Worm (Caenorhabditis elegans) whole organism, L1 larva: Measurements from ENCODE around the gene Y22D7AL.4.
A peak's percentile ranks its signal among the peaks of the same experiment; 100 is the strongest.

Source experiments
- C16A3.4 ChIP-seq: fragments of 150-350 bp; optimal IDR thresholded peaks from 2 replicates; lab custom pipeline; 2014; ENCODE audit warnings: missing biosample characterization, missing genetic modification characterization
- F16B12.6 ChIP-seq: fragments of 150-350 bp; optimal IDR thresholded peaks from 2 replicates; lab custom pipeline; 2014; ENCODE audit warnings: missing biosample characterization, missing genetic modification characterization
- Y116A8C.19 ChIP-seq: sonication (generic microtip); optimal IDR thresholded peaks from 2 replicates; lab custom pipeline; 2016; ENCODE audit warnings: missing compliant biosample characterization, missing genetic modification characterization, borderline replicate concordance
- ceh-90 ChIP-seq: sonication (generic microtip); optimal IDR thresholded peaks from 2 replicates; lab custom pipeline; 2016; ENCODE audit warnings: missing genetic modification characterization, missing compliant biosample characterization
- efl-1 ChIP-seq, 4 experiments: fragments of 150-350 bp; optimal IDR thresholded peaks in 3 of 4; peaks in 1 of 4; 1 replicate in 1 of 4; 2 replicates in 3 of 4; lab custom pipeline; 2014; ENCODE audit warnings: missing biosample characterization in 2 of 4, missing genetic modification characterization in 2 of 4, missing genetic modification reagents in 2 of 4
- efl-3 ChIP-seq: fragments of 200-800 bp; sonication (Bioruptor generic); optimal IDR thresholded peaks from 2 replicates; lab custom pipeline; 2018; ENCODE audit warnings: mild to moderate bottlenecking, missing genetic modification characterization, missing compliant biosample characterization
- elt-3 ChIP-seq, 6 experiments: fragments of 150-350 bp in 1 of 6; sonication (generic microtip); optimal IDR thresholded peaks; 2 replicates each; lab custom pipeline; 2017 to 2018; ENCODE audit warnings: missing biosample characterization in 6 of 6, missing genetic modification characterization in 6 of 6, inconsistent platforms in 1 of 6
- fos-1 ChIP-seq: fragments of 150-350 bp; optimal IDR thresholded peaks from 2 replicates; lab custom pipeline; 2014; ENCODE audit warnings: missing biosample characterization, missing genetic modification characterization
- grh-1 ChIP-seq: fragments of 200-800 bp; sonication (Bioruptor generic); IDR thresholded peaks from 2 replicates; pipeline ENCODE4 v1.3.6; 2022; ENCODE audit warnings: missing genetic modification reagents, missing genetic modification characterization, missing compliant biosample characterization
- hlh-17 ChIP-seq: fragments of 200-800 bp; sonication (Bioruptor generic); optimal IDR thresholded peaks from 2 replicates; lab custom pipeline; 2018; ENCODE audit warnings: missing genetic modification characterization, mild to moderate bottlenecking, missing compliant biosample characterization, moderate library complexity, borderline replicate concordance
- hlh-4 ChIP-seq: sonication (generic microtip); optimal IDR thresholded peaks from 2 replicates; lab custom pipeline; 2016; ENCODE audit warnings: mild to moderate bottlenecking, missing genetic modification characterization, missing compliant biosample characterization
- jun-1 ChIP-seq: fragments of 150-350 bp; optimal IDR thresholded peaks from 2 replicates; lab custom pipeline; 2014; ENCODE audit warnings: missing biosample characterization, missing genetic modification reagents, missing genetic modification characterization
- lin-13 ChIP-seq: fragments of 150-350 bp; optimal IDR thresholded peaks from 2 replicates; lab custom pipeline; 2014; ENCODE audit warnings: missing biosample characterization, missing genetic modification reagents, missing genetic modification characterization
- lin-14 ChIP-seq: fragments of 200-800 bp; sonication (Bioruptor generic); optimal IDR thresholded peaks from 2 replicates; lab custom pipeline; 2018; ENCODE audit warnings: mild to moderate bottlenecking, missing genetic modification characterization, moderate library complexity, missing compliant biosample characterization
- lin-39 ChIP-seq: fragments of 150-350 bp; optimal IDR thresholded peaks from 2 replicates; lab custom pipeline; 2014; ENCODE audit warnings: missing biosample characterization, missing genetic modification reagents, missing genetic modification characterization
- mab-9 ChIP-seq: fragments of 200-800 bp; sonication (Bioruptor generic); IDR thresholded peaks from 2 replicates; pipeline ENCODE4 v1.3.6; 2022; ENCODE audit warnings: missing genetic modification reagents, missing genetic modification characterization, missing compliant biosample characterization
- mep-1 ChIP-seq: fragments of 150-350 bp; optimal IDR thresholded peaks from 2 replicates; lab custom pipeline; 2014; ENCODE audit warnings: missing biosample characterization, missing genetic modification characterization
- nhr-12 ChIP-seq: sonication (generic microtip); optimal IDR thresholded peaks from 2 replicates; lab custom pipeline; 2017; ENCODE audit warnings: missing biosample characterization, missing genetic modification characterization
- nhr-19 ChIP-seq: fragments of 200-800 bp; sonication (Bioruptor generic); conservative IDR thresholded peaks from 2 replicates; pipeline ENCODE4 v1.3.6; 2022; ENCODE audit warnings: missing genetic modification characterization, missing compliant biosample characterization
- nhr-71 ChIP-seq: sonication (generic microtip); optimal IDR thresholded peaks from 2 replicates; lab custom pipeline; 2016; ENCODE audit warnings: mild to moderate bottlenecking, missing genetic modification characterization, moderate library complexity, missing compliant biosample characterization
- nhr-84 ChIP-seq: sonication (generic microtip); optimal IDR thresholded peaks from 2 replicates; lab custom pipeline; 2017; ENCODE audit warnings: missing biosample characterization, missing genetic modification characterization
- nhr-85 ChIP-seq: sonication (generic microtip); peaks from one replicate; lab custom pipeline; 2016; ENCODE audit warnings: missing genetic modification characterization, inconsistent platforms, missing compliant biosample characterization
- nhr-90 ChIP-seq: sonication (generic microtip); optimal IDR thresholded peaks from 2 replicates; lab custom pipeline; 2016; ENCODE audit warnings: mild to moderate bottlenecking, missing genetic modification characterization, missing compliant biosample characterization; ENCODE audit not compliant: poor library complexity
- pax-3 ChIP-seq: fragments of 200-800 bp; sonication (Bioruptor generic); optimal IDR thresholded peaks from 2 replicates; lab custom pipeline; 2018; ENCODE audit warnings: mild to moderate bottlenecking, missing genetic modification characterization, moderate library complexity, missing compliant biosample characterization
- pqm-1 ChIP-seq: sonication (generic microtip); optimal IDR thresholded peaks from 3 replicates; lab custom pipeline; 2017; ENCODE audit warnings: missing biosample characterization, missing genetic modification characterization
- rnt-1 ChIP-seq: sonication (generic microtip); optimal IDR thresholded peaks from 2 replicates; lab custom pipeline; 2016; ENCODE audit warnings: mild to moderate bottlenecking, missing genetic modification characterization, moderate library complexity, missing compliant biosample characterization
- snu-23 ChIP-seq: sonication (generic microtip); optimal IDR thresholded peaks from 2 replicates; lab custom pipeline; 2016; ENCODE audit warnings: missing genetic modification characterization, missing compliant biosample characterization
- sptf-1 ChIP-seq: fragments of 150-350 bp; optimal IDR thresholded peaks from 2 replicates; lab custom pipeline; 2014; ENCODE audit warnings: missing biosample characterization, missing genetic modification characterization
- swsn-7 ChIP-seq: sonication (generic microtip); optimal IDR thresholded peaks from 2 replicates; lab custom pipeline; 2016; ENCODE audit warnings: missing genetic modification characterization, missing compliant biosample characterization
- unc-130 ChIP-seq: fragments of 150-350 bp; optimal IDR thresholded peaks from 2 replicates; lab custom pipeline; 2017; ENCODE audit warnings: missing biosample characterization, missing genetic modification characterization, inconsistent platforms
- unc-62 ChIP-seq: fragments of 150-350 bp; optimal IDR thresholded peaks from 2 replicates; lab custom pipeline; 2014; ENCODE audit warnings: missing biosample characterization, missing genetic modification reagents, missing genetic modification characterization
- unc-86 ChIP-seq: sonication (generic microtip); optimal IDR thresholded peaks from 2 replicates; lab custom pipeline; 2016; ENCODE audit warnings: missing genetic modification characterization, missing compliant biosample characterization
- unc-98 ChIP-seq: fragments of 200-800 bp; sonication (Bioruptor generic); IDR thresholded peaks from 2 replicates; pipeline ENCODE4 v1.3.6; 2022; ENCODE audit warnings: missing genetic modification characterization, missing compliant biosample characterization
- vab-15 ChIP-seq: sonication (generic microtip); optimal IDR thresholded peaks from 2 replicates; lab custom pipeline; 2017; ENCODE audit warnings: missing genotype, mild to moderate bottlenecking, missing genetic modification characterization, missing compliant biosample characterization
- zip-4 ChIP-seq: fragments of 200-800 bp; sonication (Bioruptor generic); optimal IDR thresholded peaks from 2 replicates; lab custom pipeline; 2018; ENCODE audit warnings: mild to moderate bottlenecking, missing genetic modification characterization, moderate library complexity, missing compliant biosample characterization

Gene Y22D7AL.4

ce11 chrIII:1674760-1675159 is 48.3 kb downstream of the Y22D7AL.4 start:
- TF ChIP-seq lin-13 (GFP tag; lab: Kevin White, UChicago) (no peak), zip-4 (peak; percentile 4)

ce11 chrIII:1676588-1676987 is 50.2 kb downstream of the Y22D7AL.4 start, which contains the start of gene Y22D7AR.6:
Y22D7AR.6 (minus strand) TSS chrIII:1676721.
- no peak for TF ChIP-seq efl-3
- no peak for TF ChIP-seq mab-9 (GFP tag; lab: Robert Waterston, UW)
- TF ChIP-seq unc-62 (GFP tag; lab: Kevin White, UChicago), result no peak
- no peak for TF ChIP-seq C16A3.4
- TF ChIP-seq F16B12.6, result no peak
- no peak for TF ChIP-seq nhr-12 (tag; lab: Kevin White, UChicago)
- TF ChIP-seq pqm-1 (tag; lab: Kevin White, UChicago), result no peak

ce11 chrIII:1678671-1679070 is 52.2 kb downstream of the Y22D7AL.4 start:
- TF ChIP-seq grh-1 (GFP tag; lab: Robert Waterston, UW) (no peak), rnt-1 (peak; percentile 67), snu-23 (GFP tag; lab: Kevin White, UChicago) (peak; percentile 14), unc-98 (GFP tag; lab: Robert Waterston, UW) (no peak), lin-14 (GFP tag; lab: Kevin White, UChicago) (peak; percentile 59), efl-1 (optimal IDR thresholded peaks at IDR 0.05; lab: Kevin White, UChicago) (no peak), efl-1 (GFP tag; optimal IDR thresholded peaks at IDR 0.05 in 1 of 2; lab: Kevin White, UChicago) (no peak), swsn-7 (tag; lab: Kevin White, UChicago) (no peak), ceh-90 (tag; lab: Kevin White, UChicago) (no peak), nhr-71 (peak; percentile 49), pax-3 (tag; lab: Kevin White, UChicago) (no peak), nhr-90 (tag; lab: Kevin White, UChicago) (no peak), fos-1 (tag; lab: Kevin White, UChicago) (no peak), vab-15 (tag; lab: Kevin White, UChicago) (no peak), F16B12.6 (no peak)

- no peak for TF ChIP-seq Y116A8C.19 (tag; lab: Kevin White, UChicago)
- no peak for TF ChIP-seq unc-130 (tag; lab: Kevin White, UChicago)
- no peak for TF ChIP-seq mep-1 (tag; lab: Kevin White, UChicago)
- no peak for TF ChIP-seq nhr-90 (tag; lab: Kevin White, UChicago)
- no peak for TF ChIP-seq nhr-12 (tag; lab: Kevin White, UChicago)
- TF ChIP-seq nhr-71, result no peak
- TF ChIP-seq nhr-84 (tag; lab: Kevin White, UChicago), result no peak
- no peak for TF ChIP-seq efl-3
- no peak for TF ChIP-seq sptf-1 (tag; lab: Kevin White, UChicago)
- TF ChIP-seq elt-3 (tag; optimal IDR thresholded peaks at IDR 0.05; lab: Kevin White, UChicago), result no peak
- TF ChIP-seq jun-1, result no peak
- no peak for TF ChIP-seq unc-62 (GFP tag; lab: Kevin White, UChicago)
- no peak for TF ChIP-seq nhr-85 (tag; lab: Kevin White, UChicago)
- no peak for TF ChIP-seq nhr-19 (GFP tag; lab: Robert Waterston, UW)
- no peak for TF ChIP-seq hlh-17 (GFP tag; lab: Kevin White, UChicago)
- no peak for TF ChIP-seq swsn-7 (tag; lab: Kevin White, UChicago)
- TF ChIP-seq lin-39 (tag; lab: Kevin White, UChicago), result no peak
- no peak for TF ChIP-seq vab-15 (tag; lab: Kevin White, UChicago)
- TF ChIP-seq hlh-4 (tag; lab: Kevin White, UChicago), result no peak
- no peak for TF ChIP-seq unc-86 (tag; lab: Kevin White, UChicago)
These were observed 54.0 kb downstream of the Y22D7AL.4 start for ce11 chrIII:1680393-1680792.
